Fruit fly (Drosophila melanogaster) whole organism, embryonic: ENCODE results near the gene Surf1.

Source experiments
- ATbp ChIP-seq: fragments of 200-800 bp; sonication (Bioruptor generic); optimal IDR thresholded peaks from 2 replicates; lab custom pipeline; 2017; ENCODE audit warnings: missing biosample characterization, mild to moderate bottlenecking, missing genetic modification characterization, missing genetic modification reagents
- Abd-B ChIP-seq: fragments of 200-800 bp; sonication (Bioruptor generic); optimal IDR thresholded peaks from 2 replicates; lab custom pipeline; 2018; ENCODE audit warnings: missing biosample characterization, mild to moderate bottlenecking, missing genetic modification characterization, moderate library complexity
- B-H1 ChIP-seq: fragments of 200-800 bp; sonication (Bioruptor generic); IDR thresholded peaks from 3 replicates; pipeline ENCODE4 v1.3.6; 2022; ENCODE audit warnings: missing biosample characterization, missing genetic modification characterization
- B-H2 ChIP-seq: fragments of 200-800 bp; sonication (Bioruptor generic); optimal IDR thresholded peaks from 2 replicates; lab custom pipeline; 2018; ENCODE audit warnings: missing biosample characterization, mild to moderate bottlenecking, missing genetic modification characterization
- BEAF-32 ChIP-seq: fragments of 200-800 bp; sonication (Bioruptor generic); optimal IDR thresholded peaks from 3 replicates; lab custom pipeline; 2017; ENCODE audit warnings: missing biosample characterization, missing genetic modification characterization, mild to moderate bottlenecking, moderate library complexity, missing genetic modification reagents
- CG10565 ChIP-seq: fragments of 200-800 bp; sonication (Bioruptor generic); optimal IDR thresholded peaks from 3 replicates; lab custom pipeline; 2016; ENCODE audit warnings: missing biosample characterization, mild to moderate bottlenecking, missing genetic modification characterization
- CG11398 ChIP-seq: fragments of 200-800 bp; sonication (Bioruptor generic); optimal IDR thresholded peaks from 2 replicates; lab custom pipeline; 2016; ENCODE audit warnings: missing biosample characterization, missing genetic modification characterization
- CG12236 ChIP-seq: fragments of 200-800 bp; sonication (Bioruptor generic); optimal IDR thresholded peaks from 2 replicates; lab custom pipeline; 2016; ENCODE audit warnings: missing biosample characterization, missing genetic modification characterization
- CG1233 ChIP-seq: fragments of 200-800 bp; sonication (Bioruptor generic); optimal IDR thresholded peaks from 4 replicates; lab custom pipeline; 2018; ENCODE audit warnings: missing biosample characterization, mild to moderate bottlenecking, missing genetic modification characterization
- CG12744 ChIP-seq: fragments of 200-800 bp; sonication (Bioruptor generic); optimal IDR thresholded peaks from 2 replicates; lab custom pipeline; 2016; ENCODE audit warnings: missing biosample characterization, missing genetic modification characterization
- CG14667 ChIP-seq: fragments of 200-800 bp; sonication (Bioruptor generic); IDR thresholded peaks from 2 replicates; pipeline ENCODE4 v1.3.6; 2022; ENCODE audit warnings: missing biosample characterization, missing genetic modification characterization
- CG14710 ChIP-seq: fragments of 200-800 bp; sonication (Bioruptor generic); optimal IDR thresholded peaks from 3 replicates; lab custom pipeline; 2019; ENCODE audit warnings: missing biosample characterization, mild to moderate bottlenecking, missing genetic modification characterization, moderate library complexity
- CG17361 ChIP-seq: fragments of 200-800 bp; sonication (Bioruptor generic); IDR thresholded peaks from 3 replicates; pipeline ENCODE4 v1.3.6; 2022; ENCODE audit warnings: missing biosample characterization, missing genetic modification characterization
- CG2129 ChIP-seq: fragments of 200-800 bp; sonication (Bioruptor generic); IDR thresholded peaks from 2 replicates; pipeline ENCODE4 v1.3.6; 2022; ENCODE audit warnings: missing biosample characterization, missing genetic modification characterization; ENCODE audit not compliant: partially characterized antibody
- CG31441 ChIP-seq: fragments of 200-800 bp; sonication (Bioruptor generic); IDR thresholded peaks from 2 replicates; pipeline ENCODE4 v1.3.6; 2022; ENCODE audit warnings: missing biosample characterization, missing genetic modification characterization
- CG34422 ChIP-seq: fragments of 200-800 bp; sonication (Bioruptor generic); IDR thresholded peaks from 3 replicates; pipeline ENCODE4 v1.3.6; 2022; ENCODE audit warnings: missing biosample characterization, missing genetic modification characterization
- CG6689 ChIP-seq: fragments of 200-800 bp; sonication (Bioruptor generic); IDR thresholded peaks from 2 replicates; pipeline ENCODE4 v1.3.6; 2022; ENCODE audit warnings: missing biosample characterization, missing genetic modification characterization
- CG7839 ChIP-seq: fragments of 200-800 bp; sonication (Bioruptor generic); optimal IDR thresholded peaks from 3 replicates; lab custom pipeline; 2018; ENCODE audit warnings: missing biosample characterization, mild to moderate bottlenecking, missing genetic modification characterization, moderate library complexity
- CG8089 ChIP-seq: fragments of 200-800 bp; sonication (Bioruptor generic); optimal IDR thresholded peaks from 3 replicates; lab custom pipeline; 2016; ENCODE audit warnings: missing biosample characterization, missing genetic modification characterization
- CG9876 ChIP-seq: fragments of 200-800 bp; sonication (Bioruptor generic); optimal IDR thresholded peaks from 2 replicates; lab custom pipeline; 2016; ENCODE audit warnings: missing biosample characterization, missing genetic modification characterization
- CkIIα-i1 ChIP-seq: fragments of 200-800 bp; sonication (Bioruptor generic); IDR thresholded peaks from 2 replicates; pipeline ENCODE4 v1.3.6; 2022; ENCODE audit warnings: missing biosample characterization, missing genetic modification characterization
- Drgx ChIP-seq: fragments of 200-800 bp; sonication (Bioruptor generic); IDR thresholded peaks from 2 replicates; pipeline ENCODE4 v1.3.6; 2022; ENCODE audit warnings: missing biosample characterization, missing genetic modification characterization
- Hand ChIP-seq: fragments of 200-800 bp; sonication (Bioruptor generic); optimal IDR thresholded peaks from 2 replicates; lab custom pipeline; 2017; ENCODE audit warnings: mild to moderate bottlenecking, missing biosample characterization, missing genetic modification reagents, missing genetic modification characterization
- Hr3 ChIP-seq: fragments of 200-800 bp; sonication (Bioruptor generic); optimal IDR thresholded peaks from 3 replicates; lab custom pipeline; 2016; ENCODE audit warnings: missing biosample characterization, missing genetic modification characterization
- Hsf ChIP-seq: fragments of 200-800 bp; sonication (Bioruptor generic); optimal IDR thresholded peaks from 3 replicates; lab custom pipeline; 2016; ENCODE audit warnings: missing biosample characterization, missing genetic modification characterization
- Max ChIP-seq: fragments of 200-800 bp; sonication (Bioruptor generic); optimal IDR thresholded peaks from 2 replicates; lab custom pipeline; 2016; ENCODE audit warnings: missing biosample characterization, mild to moderate bottlenecking, missing genetic modification characterization
- Poxn ChIP-seq: fragments of 200-800 bp; sonication (Bioruptor generic); IDR thresholded peaks from 2 replicates; pipeline ENCODE4 v1.3.6; 2022; ENCODE audit warnings: missing biosample characterization, missing genetic modification characterization
- Rx ChIP-seq: fragments of 200-800 bp; sonication (Bioruptor generic); IDR thresholded peaks from 2 replicates; pipeline ENCODE4 v1.3.6; 2022; ENCODE audit warnings: missing biosample characterization, missing genetic modification characterization
- cato ChIP-seq: fragments of 200-800 bp; sonication (Bioruptor generic); optimal IDR thresholded peaks from 2 replicates; lab custom pipeline; 2016; ENCODE audit warnings: missing biosample characterization, missing genetic modification characterization, borderline replicate concordance
- dmrt99B ChIP-seq: fragments of 200-800 bp; sonication (Bioruptor generic); optimal IDR thresholded peaks from 2 replicates; lab custom pipeline; 2018; ENCODE audit warnings: missing biosample characterization, mild to moderate bottlenecking, missing genetic modification characterization, moderate library complexity
- fd96Cb ChIP-seq: fragments of 200-800 bp; sonication (Bioruptor generic); optimal IDR thresholded peaks from 2 replicates; lab custom pipeline; 2018; ENCODE audit warnings: missing biosample characterization, mild to moderate bottlenecking, missing genetic modification characterization, moderate library complexity
- gem ChIP-seq: fragments of 200-800 bp; sonication (Bioruptor generic); optimal IDR thresholded peaks from 2 replicates; lab custom pipeline; 2019; ENCODE audit warnings: missing biosample characterization, mild to moderate bottlenecking, missing genetic modification characterization, moderate library complexity
- grau ChIP-seq: fragments of 200-800 bp; optimal IDR thresholded peaks from 3 replicates; lab custom pipeline; 2019; ENCODE audit warnings: missing biosample characterization, mild to moderate bottlenecking, missing genetic modification characterization, moderate library complexity
- ham ChIP-seq: fragments of 200-800 bp; sonication (Bioruptor generic); IDR thresholded peaks from 2 replicates; pipeline ENCODE4 v1.3.6; 2022; ENCODE audit warnings: missing biosample characterization, missing genetic modification characterization
- lbe ChIP-seq: fragments of 200-800 bp; sonication (Bioruptor generic); optimal IDR thresholded peaks from 2 replicates; lab custom pipeline; 2016; ENCODE audit warnings: missing biosample characterization, mild to moderate bottlenecking, missing genetic modification characterization
- lmd ChIP-seq: fragments of 200-800 bp; sonication (Bioruptor generic); IDR thresholded peaks from 2 replicates; pipeline ENCODE4 v1.3.6; 2022; ENCODE audit warnings: missing biosample characterization, missing genetic modification characterization
- p53 ChIP-seq: fragments of 200-800 bp; sonication (Bioruptor generic); optimal IDR thresholded peaks from 2 replicates; lab custom pipeline; 2016; ENCODE audit warnings: missing biosample characterization, missing genetic modification characterization
- pan ChIP-seq, 4 experiments: fragments of >200 bp in 3 of 4; fragments of 200-800 bp in 1 of 4; sonication (Bioruptor generic) in 1 of 4; optimal IDR thresholded peaks in 3 of 4; IDR thresholded peaks in 1 of 4; 2 replicates each; pipeline versions ENCODE4 v1.3.6 to Lab custom; 2017 to 2022; ENCODE audit warnings: missing biosample characterization in 2 of 4, missing genetic modification characterization in 2 of 4, mixed read lengths in 1 of 4
- pnt ChIP-seq: fragments of 200-800 bp; sonication (Bioruptor generic); optimal IDR thresholded peaks from 3 replicates; lab custom pipeline; 2016; ENCODE audit warnings: missing biosample characterization, missing genetic modification characterization
- prd ChIP-seq, 3 experiments: fragments of >200 bp in 2 of 3; fragments of 200-800 bp in 1 of 3; sonication (Bioruptor generic) in 1 of 3; optimal IDR thresholded peaks in 2 of 3; IDR thresholded peaks in 1 of 3; 2 replicates in 2 of 3; 3 replicates in 1 of 3; pipeline versions ENCODE4 v1.3.6 to Lab custom; 2017 to 2022; ENCODE audit warnings: missing biosample characterization in 1 of 3, missing genetic modification characterization in 1 of 3
- ranshi ChIP-seq: fragments of 200-800 bp; sonication (Bioruptor generic); IDR thresholded peaks from 2 replicates; pipeline ENCODE4 v1.3.6; 2022; ENCODE audit warnings: missing biosample characterization, missing genetic modification characterization
- sens ChIP-seq: fragments of 200-800 bp; sonication (Bioruptor generic); peaks from one replicate; lab custom pipeline; 2016; ENCODE audit warnings: missing biosample characterization, missing genetic modification characterization
- slp2 ChIP-seq: fragments of 200-800 bp; sonication (Bioruptor generic); optimal IDR thresholded peaks from 2 replicates; lab custom pipeline; 2016; ENCODE audit warnings: missing biosample characterization, missing genetic modification characterization
- sug ChIP-seq: fragments of 200-800 bp; optimal IDR thresholded peaks from 2 replicates; lab custom pipeline; 2019; ENCODE audit warnings: missing biosample characterization, mild to moderate bottlenecking, missing genetic modification characterization, moderate library complexity
- ttk ChIP-seq: fragments of 200-800 bp; sonication (Bioruptor generic); IDR thresholded peaks from 2 replicates; pipeline ENCODE4 v2.1.2; 2022; ENCODE audit warnings: missing biosample characterization, missing genetic modification characterization
- unc-4 ChIP-seq: fragments of 200-800 bp; sonication (Bioruptor generic); IDR thresholded peaks from 2 replicates; pipeline ENCODE4 v1.3.6; 2022; ENCODE audit warnings: missing biosample characterization, missing genetic modification characterization; ENCODE audit not compliant: partially characterized antibody
- unpg ChIP-seq: fragments of 200-800 bp; sonication (Bioruptor generic); optimal IDR thresholded peaks from 3 replicates; lab custom pipeline; 2018; ENCODE audit warnings: missing biosample characterization, mild to moderate bottlenecking, missing genetic modification characterization, moderate library complexity
- vvl ChIP-seq: fragments of 200-800 bp; sonication (Bioruptor generic); IDR thresholded peaks from 2 replicates; pipeline ENCODE4 v1.3.6; 2022; ENCODE audit warnings: missing biosample characterization, missing genetic modification characterization
- zf30C ChIP-seq: fragments of 200-800 bp; sonication (Bioruptor generic); optimal IDR thresholded peaks from 3 replicates; lab custom pipeline; 2018; ENCODE audit warnings: missing biosample characterization, mild to moderate bottlenecking, missing genetic modification characterization

Surf1 gene

DNA sequence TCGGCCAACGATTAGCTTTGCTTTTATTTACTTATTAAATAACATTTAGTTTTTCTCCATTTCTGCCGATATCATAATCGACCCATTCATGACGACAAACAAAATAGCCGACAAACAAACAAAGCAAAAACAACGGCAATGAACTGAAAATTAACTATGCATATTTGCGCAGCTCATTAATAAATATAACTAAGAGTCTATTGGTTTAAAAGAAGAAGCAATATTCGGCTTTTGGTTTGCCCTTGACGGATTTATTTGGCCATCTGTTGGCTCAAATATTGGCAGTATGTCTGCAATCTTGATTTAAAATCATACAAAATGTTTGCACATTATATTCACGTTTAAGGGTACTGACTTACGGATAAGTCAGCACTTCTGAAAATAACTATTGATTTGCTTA, 41.8 kb downstream of the Surf1 start (continued):
- TF ChIP-seq sens (GFP tag; lab: Kevin White, UChicago) (peak; percentile 54), p53 (no peak), CG9876 (GFP tag; lab: Kevin White, UChicago) (no peak), CG10565 (GFP tag; lab: Kevin White, UChicago) (no peak), ATbp (GFP tag; lab: Kevin White, UChicago) (peak; percentile 12), grau (tag; lab: Kevin White, UChicago) (no peak), lbe (no peak), unc-4 (GFP tag; lab: Robert Waterston, UW) (no peak), fd96Cb (tag; lab: Kevin White, UChicago) (no peak)

dm6 chr3L:7001855-7002254, 43.7 kb downstream of the Surf1 start:
- TF ChIP-seq CG8089 (GFP tag; lab: Kevin White, UChicago), result no peak
- TF ChIP-seq CG7839, result no peak
- TF ChIP-seq CG34422 (GFP tag; lab: Robert Waterston, UW), result no peak
- TF ChIP-seq B-H1 (GFP tag; lab: Robert Waterston, UW), result 0 out of 3 replicates have a peak, but pooled peaks have one; percentile 13
- TF ChIP-seq sug, result no peak
- no peak for TF ChIP-seq ranshi (GFP tag; lab: Robert Waterston, UW)
- no peak for TF ChIP-seq CG14667 (GFP tag; lab: Robert Waterston, UW)
- no peak for TF ChIP-seq CG14710 (tag; lab: Kevin White, UChicago)
- TF ChIP-seq Poxn (GFP tag; lab: Robert Waterston, UW), result no peak
- TF ChIP-seq dmrt99B (tag; lab: Kevin White, UChicago), result peak; percentile 9
- TF ChIP-seq CkIIα-i1, result no peak
- no peak for TF ChIP-seq cato (GFP tag; lab: Kevin White, UChicago)
- no peak for TF ChIP-seq CG12236
- no peak for TF ChIP-seq B-H2
- no peak for TF ChIP-seq zf30C (GFP tag; lab: Kevin White, UChicago)
- TF ChIP-seq p53, result no peak
- no peak for TF ChIP-seq CG1233 (GFP tag; lab: Kevin White, UChicago)
- no peak for TF ChIP-seq ham (GFP tag; lab: Robert Waterston, UW)
- no peak for TF ChIP-seq Max (GFP tag; lab: Kevin White, UChicago)
- no peak for TF ChIP-seq CG12744 (GFP tag; lab: Kevin White, UChicago)
- TF ChIP-seq Hsf (GFP tag; lab: Kevin White, UChicago), result no peak
- TF ChIP-seq gem (tag; lab: Kevin White, UChicago), result peak; percentile 51
- no peak for TF ChIP-seq Hand (GFP tag; lab: Kevin White, UChicago)
- peak; percentile 31 for TF ChIP-seq lmd
- no peak for TF ChIP-seq CG11398 (GFP tag; lab: Kevin White, UChicago)
- TF ChIP-seq CG31441 (GFP tag; lab: Robert Waterston, UW), result peak; percentile 47; the same call in 1 of the 2 replicates
- TF ChIP-seq slp2 (GFP tag; lab: Kevin White, UChicago), result no peak
- TF ChIP-seq pnt (GFP tag; lab: Kevin White, UChicago), result no peak
- TF ChIP-seq Abd-B (GFP tag; lab: Kevin White, UChicago), result no peak
- TF ChIP-seq Rx (GFP tag; lab: Robert Waterston, UW), result 0 out of 2 replicates have a peak, but pooled peaks have one; percentile 9
- no peak for TF ChIP-seq vvl (GFP tag; lab: Robert Waterston, UW)
- TF ChIP-seq CG17361 (GFP tag; lab: Robert Waterston, UW), result peak; percentile 45; the same call in 2 of the 3 replicates
- TF ChIP-seq ttk (GFP tag; lab: Robert Waterston, UW), result 0 out of 2 replicates have a peak, but pooled peaks have one; percentile 20
- peak; percentile 3 for TF ChIP-seq sens (GFP tag; lab: Kevin White, UChicago)
- TF ChIP-seq pan (optimal IDR thresholded peaks at IDR 0.05; lab: Kevin White, UChicago), result no peak
- peak in 1 of 2 experiments; percentile 42 for TF ChIP-seq pan (GFP tag; optimal IDR thresholded peaks at IDR 0.05 in 1 of 2, IDR thresholded peaks at IDR 0.05 in 1 of 2)
- peak; percentile 51; the same call in 1 of the 2 replicates for TF ChIP-seq CG6689 (GFP tag; lab: Robert Waterston, UW)
- no peak for TF ChIP-seq CG2129 (GFP tag; lab: Robert Waterston, UW)
- TF ChIP-seq Hr3 (GFP tag; lab: Kevin White, UChicago), result no peak
- TF ChIP-seq unpg, result peak; percentile 15
- no peak for TF ChIP-seq prd (optimal IDR thresholded peaks at IDR 0.05; lab: Kevin White, UChicago)
- TF ChIP-seq prd (GFP tag; IDR thresholded peaks at IDR 0.05; lab: Robert Waterston, UW), result no peak
- TF ChIP-seq BEAF-32, result no peak
- peak; percentile 31; the same call in 1 of the 2 replicates for TF ChIP-seq Drgx
